Fruit fly (Drosophila melanogaster): Measurements from ENCODE around the gene CG7044.

CG7044 gene

DNA sequence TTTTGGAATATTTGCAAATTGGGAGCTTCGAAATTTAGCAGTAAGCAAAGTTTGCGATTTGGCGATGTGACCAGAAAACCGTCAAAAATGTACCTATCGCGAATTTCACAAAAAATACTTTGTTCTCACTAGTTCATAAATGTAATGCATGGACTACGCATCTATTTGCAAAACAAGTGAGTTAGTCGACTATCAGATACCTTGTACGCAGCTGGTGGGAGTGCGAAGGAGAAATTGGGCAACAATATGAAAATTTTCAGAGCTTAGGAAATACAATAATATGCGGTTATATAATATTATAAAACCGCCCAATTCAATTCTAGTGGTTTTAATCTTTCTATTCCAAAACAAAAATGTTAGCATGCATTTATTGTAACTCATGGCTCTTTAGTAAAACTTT is 17.3 kb upstream of the CG7044 start, which contains the start of gene Bdbt (continued):
- TF ChIP-seq wor (GFP tag; IDR thresholded peaks at IDR 0.05): no peak
- peak; percentile 52 for TF ChIP-seq CG9932 (GFP tag; IDR thresholded peaks at IDR 0.05)
- TF ChIP-seq MTF-1 (GFP tag; optimal IDR thresholded peaks at IDR 0.05; ENCODE audit: borderline replicate concordance): no peak
- TF ChIP-seq CG10147 (GFP tag; optimal IDR thresholded peaks at IDR 0.05): no peak
- TF ChIP-seq B-H2 (GFP tag; optimal IDR thresholded peaks at IDR 0.05): no peak
- no peak for TF ChIP-seq CG11560 (tag; IDR thresholded peaks at IDR 0.05)
- no peak for TF ChIP-seq gcm2 (GFP tag; optimal IDR thresholded peaks at IDR 0.05)
- TF ChIP-seq btn (GFP tag; optimal IDR thresholded peaks at IDR 0.05): no peak
- no peak for TF ChIP-seq CG10274 (GFP tag; optimal IDR thresholded peaks at IDR 0.05)
- no peak for TF ChIP-seq grn (GFP tag; optimal IDR thresholded peaks at IDR 0.05)
- TF ChIP-seq Med (GFP tag): peak; percentile 88
- no peak for TF ChIP-seq maf-S (GFP tag; optimal IDR thresholded peaks at IDR 0.05)
- TF ChIP-seq Mes4 (GFP tag; optimal IDR thresholded peaks at IDR 0.05): no peak
- TF ChIP-seq exex (tag; optimal IDR thresholded peaks at IDR 0.05): no peak
- no peak for TF ChIP-seq CG11398 (GFP tag; optimal IDR thresholded peaks at IDR 0.05)
- peak; percentile 11 for TF ChIP-seq CG10654 (GFP tag; optimal IDR thresholded peaks at IDR 0.05)
- 0 out of 2 replicates have a peak, but pooled peaks have one; percentile 24 for TF ChIP-seq CG42726 (GFP tag; IDR thresholded peaks at IDR 0.05; ENCODE audit: partially characterized antibody)
- TF ChIP-seq CG31441 (GFP tag; IDR thresholded peaks at IDR 0.05): no peak
- TF ChIP-seq CG6791 (GFP tag; IDR thresholded peaks at IDR 0.05; ENCODE audit: partially characterized antibody): peak; percentile 95
- no peak for TF ChIP-seq CG7271 (tag; optimal IDR thresholded peaks at IDR 0.05)
- peak; percentile 53 for TF ChIP-seq Xbp1 (GFP tag; optimal IDR thresholded peaks at IDR 0.05)
- TF ChIP-seq YL-1 (GFP tag; optimal IDR thresholded peaks at IDR 0.05): no peak
- peak; percentile 14 for TF ChIP-seq Dad (GFP tag; optimal IDR thresholded peaks at IDR 0.05)
- TF ChIP-seq CG3847 (GFP tag; IDR thresholded peaks at IDR 0.05): peak; percentile 52
- TF ChIP-seq CG11456 (GFP tag; IDR thresholded peaks at IDR 0.05): no peak
- TF ChIP-seq Tbp (GFP tag; optimal IDR thresholded peaks at IDR 0.05): no peak
- TF ChIP-seq ind (GFP tag; optimal IDR thresholded peaks at IDR 0.05): peak; percentile 41
- TF ChIP-seq hbn (GFP tag; IDR thresholded peaks at IDR 0.05; ENCODE audit: partially characterized antibody): 0 out of 2 replicates have a peak, but pooled peaks have one; percentile 22
- no peak for TF ChIP-seq prd (optimal IDR thresholded peaks at IDR 0.05)
- peak; percentile 14; the same call in 1 of the 3 replicates for TF ChIP-seq prd (GFP tag; IDR thresholded peaks at IDR 0.05)
- no peak for TF ChIP-seq Rx (GFP tag; IDR thresholded peaks at IDR 0.05)
- peak; percentile 55 for TF ChIP-seq Dip3 (GFP tag; optimal IDR thresholded peaks at IDR 0.05)
- TF ChIP-seq H15 (GFP tag; IDR thresholded peaks at IDR 0.05): no peak
- TF ChIP-seq nmo (GFP tag; optimal IDR thresholded peaks at IDR 0.05): peak; percentile 45
- no peak for TF ChIP-seq Atf6 (GFP tag; IDR thresholded peaks at IDR 0.05)
- no peak for TF ChIP-seq nom (GFP tag; optimal IDR thresholded peaks at IDR 0.05)
- TF ChIP-seq Sry-β (GFP tag; optimal IDR thresholded peaks at IDR 0.05): no peak
- no peak for TF ChIP-seq esg (GFP tag; conservative IDR thresholded peaks at IDR 0.05)
- no peak for TF ChIP-seq CG4617 (GFP tag; optimal IDR thresholded peaks at IDR 0.05; ENCODE audit: borderline replicate concordance)
- peak; percentile 39 for TF ChIP-seq Dp (GFP tag; optimal IDR thresholded peaks at IDR 0.05)
- TF ChIP-seq hb (GFP tag; IDR thresholded peaks at IDR 0.05; ENCODE audit: partially characterized antibody): peak; percentile 89
- no peak for TF ChIP-seq CG12769 (tag; optimal IDR thresholded peaks at IDR 0.05)
- TF ChIP-seq CG1832 (GFP tag; optimal IDR thresholded peaks at IDR 0.05): no peak
- peak; percentile 77 for TF ChIP-seq sens (GFP tag)
- TF ChIP-seq ssp (GFP tag; IDR thresholded peaks at IDR 0.05): peak; percentile 95
- TF ChIP-seq CG1233 (GFP tag; optimal IDR thresholded peaks at IDR 0.05): peak; percentile 21
- peak; percentile 79 for TF ChIP-seq CG13287 (GFP tag; IDR thresholded peaks at IDR 0.05; ENCODE audit: partially characterized antibody)
- TF ChIP-seq ap (GFP tag; IDR thresholded peaks at IDR 0.05): 0 out of 2 replicates have a peak, but pooled peaks have one; percentile 21
- no peak for TF ChIP-seq tap (tag; optimal IDR thresholded peaks at IDR 0.05)
- no peak for TF ChIP-seq seq (GFP tag; IDR thresholded peaks at IDR 0.05)
- no peak for TF ChIP-seq dati (GFP tag; IDR thresholded peaks at IDR 0.05)
- TF ChIP-seq Adf1 (GFP tag; IDR thresholded peaks at IDR 0.05): no peak
